Fruit fly (Drosophila melanogaster): ENCODE results near the gene bchs.

DNA sequence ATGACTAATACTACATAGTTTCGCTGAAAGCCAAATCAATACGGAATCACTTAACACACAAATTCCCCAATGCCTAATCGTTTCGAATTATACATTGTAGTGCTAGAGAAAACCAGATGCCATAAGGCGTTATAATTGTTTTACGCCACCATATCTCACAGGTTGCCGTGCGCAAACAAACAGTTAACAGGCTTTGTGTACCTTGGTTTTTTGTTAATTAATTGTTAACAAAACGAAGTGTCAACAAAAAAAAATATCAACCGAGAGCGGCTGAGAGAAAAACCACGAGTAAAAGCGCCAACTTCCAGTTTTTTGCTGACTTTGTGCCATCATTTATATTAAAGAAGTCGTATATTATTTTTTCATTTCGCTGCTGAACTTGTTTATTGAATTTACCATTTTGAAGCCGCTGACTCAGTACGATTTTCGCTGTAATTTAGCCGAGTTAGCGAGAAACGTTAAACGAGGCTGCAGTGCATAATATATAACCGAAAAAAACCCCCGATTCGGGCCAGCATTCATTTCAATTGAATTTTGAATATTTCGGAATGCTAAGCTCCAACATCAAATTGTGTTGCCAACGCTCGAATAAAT lies 30.4 kb upstream of the bchs start:
- TF ChIP-seq pan (optimal IDR thresholded peaks at IDR 0.05) (no peak), psq (optimal IDR thresholded peaks at IDR 0.05) (no peak), usp (GFP tag; optimal IDR thresholded peaks at IDR 0.05) (no peak)

Measured in whole organism.